Worm (Caenorhabditis elegans) whole organism, L3 larva: ENCODE data around the gene B0273.1.

Experiments used
- R02D3.7 ChIP-seq: fragments of 150-350 bp; optimal IDR thresholded peaks from 2 replicates; lab custom pipeline; 2014; ENCODE audit warnings: missing biosample characterization, missing genetic modification characterization
- ceh-28 ChIP-seq: fragments of 150-350 bp; optimal IDR thresholded peaks from 2 replicates; lab custom pipeline; 2014; ENCODE audit warnings: missing biosample characterization, missing genetic modification reagents, missing genetic modification characterization
- egl-27 ChIP-seq: sonication (generic microtip); optimal IDR thresholded peaks from 4 replicates; lab custom pipeline; 2017; ENCODE audit warnings: missing biosample characterization, missing genetic modification reagents, missing genetic modification characterization
- fkh-10 ChIP-seq: sonication (generic microtip); optimal IDR thresholded peaks from 2 replicates; lab custom pipeline; 2017; ENCODE audit warnings: missing biosample characterization, missing genetic modification reagents, missing genetic modification characterization
- hmg-11 ChIP-seq: sonication (generic microtip); optimal IDR thresholded peaks from 2 replicates; lab custom pipeline; 2016; ENCODE audit warnings: missing genetic modification characterization, missing compliant biosample characterization
- mdl-1 ChIP-seq: fragments of 150-350 bp; optimal IDR thresholded peaks from 2 replicates; lab custom pipeline; 2014; ENCODE audit warnings: missing biosample characterization, missing genetic modification characterization
- nhr-11 ChIP-seq: fragments of 150-350 bp; optimal IDR thresholded peaks from 2 replicates; lab custom pipeline; 2014; ENCODE audit warnings: missing biosample characterization, missing genetic modification characterization
- nhr-237 ChIP-seq: fragments of 150-350 bp; optimal IDR thresholded peaks from 2 replicates; lab custom pipeline; 2014; ENCODE audit warnings: missing biosample characterization, missing genetic modification characterization
- nhr-28 ChIP-seq: fragments of 150-350 bp; optimal IDR thresholded peaks from 2 replicates; lab custom pipeline; 2014; ENCODE audit warnings: missing biosample characterization, missing genetic modification characterization
- nhr-76 ChIP-seq: fragments of 150-350 bp; sonication (generic microtip); optimal IDR thresholded peaks from 5 replicates; lab custom pipeline; 2014; ENCODE audit warnings: missing biosample characterization, missing genetic modification characterization
- pha-4 ChIP-seq: fragments of 150-350 bp; optimal IDR thresholded peaks from 2 replicates; lab custom pipeline; 2014; ENCODE audit warnings: missing biosample characterization, missing genetic modification reagents, missing genetic modification characterization
- snpc-4 ChIP-seq: fragments of 150-350 bp; optimal IDR thresholded peaks from 2 replicates; lab custom pipeline; 2014; ENCODE audit warnings: missing biosample characterization, missing genetic modification characterization
- unc-62 ChIP-seq: fragments of 150-350 bp; sonication (generic microtip); optimal IDR thresholded peaks from 4 replicates; lab custom pipeline; 2014; ENCODE audit warnings: missing biosample characterization, missing genetic modification reagents, missing genetic modification characterization
- ztf-4 ChIP-seq: fragments of 150-350 bp; optimal IDR thresholded peaks from 2 replicates; lab custom pipeline; 2014; ENCODE audit warnings: missing biosample characterization, missing genetic modification characterization

- TF ChIP-seq hmg-11 (no peak), ztf-4 (tag; lab: Kevin White, UChicago) (no peak), egl-27 (no peak), ceh-28 (no peak), pha-4 (no peak), nhr-28 (tag; lab: Kevin White, UChicago) (no peak), fkh-10 (no peak), nhr-237 (tag; lab: Kevin White, UChicago) (no peak), R02D3.7 (tag; lab: Kevin White, UChicago) (no peak), nhr-11 (tag; lab: Kevin White, UChicago) (no peak), snpc-4 (tag; lab: Kevin White, UChicago) (no peak), mdl-1 (tag; lab: Kevin White, UChicago) (no peak), nhr-76 (tag; lab: Kevin White, UChicago) (no peak), unc-62 (GFP tag; lab: Kevin White, UChicago) (no peak)
Observed at ce11 chrIV:5501414-5501813, 7.6 kb downstream of the B0273.1 start.
